Worm (Caenorhabditis elegans): ENCODE data around the gene sma-10.
A peak's percentile ranks its signal among the peaks of the same experiment; 100 is the strongest.

Gene sma-10

DNA sequence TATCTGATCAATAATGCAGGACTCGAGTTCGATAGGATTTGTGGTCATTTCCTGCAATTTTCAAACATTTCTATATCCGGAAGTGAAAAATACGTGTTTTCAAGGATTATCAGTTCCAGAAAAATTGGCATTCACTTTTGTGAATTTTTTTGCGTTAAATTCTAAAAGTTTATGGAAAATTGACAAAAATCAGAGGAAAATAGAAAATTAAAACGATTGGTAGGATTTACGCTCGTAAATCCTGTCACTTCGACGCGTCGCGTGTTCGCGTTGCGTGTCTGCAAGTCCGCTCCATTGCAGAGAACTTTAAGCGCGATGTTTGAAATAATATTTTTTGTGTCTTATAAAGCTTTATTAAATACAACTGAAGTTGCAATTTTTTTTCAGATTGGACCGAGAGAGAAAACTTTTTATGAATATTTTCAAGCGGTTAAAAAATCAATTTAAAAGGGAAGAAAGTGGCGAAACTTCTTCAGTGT, 18.8 kb upstream of the sma-10 start, which contains the start of gene rcat-1:
rcat-1 (minus strand) TSS at position 51 of the 479 bp plus-strand sequence.
- no peak for TF ChIP-seq ref-1 (GFP tag; conservative IDR thresholded peaks at IDR 0.05)
- TF ChIP-seq cog-1 (tag; optimal IDR thresholded peaks at IDR 0.05) = peak; percentile 63
- peak; percentile 69 for TF ChIP-seq flt-1 (GFP tag; IDR thresholded peaks at IDR 0.05)
- TF ChIP-seq ztf-23 (GFP tag; IDR thresholded peaks at IDR 0.05) = peak; percentile 51; the same call in 1 of the 2 replicates

DNA sequence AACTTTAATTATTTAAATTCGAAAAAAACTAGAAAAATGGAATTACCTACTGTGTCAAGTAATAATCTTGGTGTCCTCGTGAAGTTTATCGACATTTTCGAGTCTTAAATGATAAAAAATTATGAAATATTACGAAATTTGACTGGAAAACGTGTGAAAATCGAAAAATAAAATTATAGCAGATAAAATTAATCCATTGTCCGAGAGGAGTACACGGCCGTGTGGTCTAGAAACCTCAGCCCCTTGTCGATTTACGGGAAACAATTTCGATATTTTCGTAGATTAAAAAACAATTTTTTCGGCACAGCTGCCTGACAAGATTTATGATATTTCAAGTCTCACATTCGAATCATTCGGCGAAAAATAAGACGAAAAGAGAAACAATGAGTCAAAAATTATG, 17.1 kb upstream of the sma-10 start, which contains the start of gene R02D3.8:
R02D3.8 (minus strand) TSS at position 109 of the 400 bp plus-strand sequence.
- TF ChIP-seq cog-1 (tag; optimal IDR thresholded peaks at IDR 0.05) (no peak), med-1 (GFP tag; optimal IDR thresholded peaks at IDR 0.05; ENCODE audit: insufficient read depth) (no peak), T22C8.4 (GFP tag; IDR thresholded peaks at IDR 0.05) (no peak), ztf-29 (GFP tag; IDR thresholded peaks at IDR 0.05) (no peak), tab-1 (GFP tag; IDR thresholded peaks at IDR 0.05) (no peak), flt-1 (GFP tag; IDR thresholded peaks at IDR 0.05) (no peak), klf-2 (GFP tag; conservative IDR thresholded peaks at IDR 0.05) (no peak), ztf-23 (GFP tag; IDR thresholded peaks at IDR 0.05) (no peak), ref-1 (GFP tag; conservative IDR thresholded peaks at IDR 0.05) (no peak)

DNA sequence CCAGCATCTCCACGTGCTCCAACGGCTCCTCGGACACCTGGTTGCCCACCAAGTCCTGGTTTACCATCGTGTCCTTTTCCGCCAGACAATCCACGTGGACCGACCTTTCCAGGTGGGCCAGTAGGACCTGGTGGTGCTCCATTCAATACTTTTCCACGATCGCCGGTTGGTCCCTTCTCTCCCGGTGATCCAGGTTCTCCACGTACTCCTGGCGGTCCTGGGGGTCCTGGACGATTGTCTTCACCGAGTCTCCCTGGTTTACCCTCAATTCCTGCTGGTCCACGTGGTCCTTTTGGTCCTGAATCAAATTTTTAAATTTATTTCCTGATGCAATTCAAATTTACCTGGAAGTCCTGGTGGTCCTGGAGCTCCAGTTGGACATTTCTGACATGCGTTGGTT, 15.9 kb upstream of the sma-10 start:
- no peak for TF ChIP-seq T22C8.4 (GFP tag; IDR thresholded peaks at IDR 0.05)
- TF ChIP-seq flt-1 (GFP tag; IDR thresholded peaks at IDR 0.05) = no peak
- TF ChIP-seq med-1 (GFP tag; optimal IDR thresholded peaks at IDR 0.05; ENCODE audit: insufficient read depth) = no peak

DNA sequence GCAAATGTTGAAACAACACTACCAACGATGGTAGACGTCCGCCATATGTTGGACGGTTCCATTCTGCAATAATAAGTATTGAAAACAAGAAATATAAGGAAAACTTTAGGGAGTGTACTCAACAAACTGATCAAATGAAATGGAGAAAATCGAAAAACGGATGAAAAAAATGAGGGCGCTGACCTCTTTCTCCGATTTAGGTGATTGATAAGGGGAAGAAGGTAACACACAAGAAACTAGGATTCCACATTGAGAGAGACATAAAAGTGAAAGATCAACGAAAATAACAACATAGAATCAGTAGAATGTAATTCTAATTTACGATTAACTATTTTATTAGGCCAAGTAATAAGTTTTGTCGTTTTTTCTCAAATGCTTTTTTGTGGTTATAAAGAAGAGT, 15.1 kb upstream of the sma-10 start, which contains the start of gene dpy-9:
dpy-9 (minus strand) TSS at position 63 of the 400 bp plus-strand sequence.
- TF ChIP-seq cog-1 (tag; optimal IDR thresholded peaks at IDR 0.05) (no peak), tab-1 (GFP tag; IDR thresholded peaks at IDR 0.05) (no peak), T22C8.4 (GFP tag; IDR thresholded peaks at IDR 0.05) (no peak), med-1 (GFP tag; optimal IDR thresholded peaks at IDR 0.05; ENCODE audit: insufficient read depth) (no peak), ref-1 (GFP tag; conservative IDR thresholded peaks at IDR 0.05) (no peak), ztf-29 (GFP tag; IDR thresholded peaks at IDR 0.05) (no peak), klf-2 (GFP tag; conservative IDR thresholded peaks at IDR 0.05) (no peak), ztf-23 (GFP tag; IDR thresholded peaks at IDR 0.05) (no peak), flt-1 (GFP tag; IDR thresholded peaks at IDR 0.05) (no peak)

DNA sequence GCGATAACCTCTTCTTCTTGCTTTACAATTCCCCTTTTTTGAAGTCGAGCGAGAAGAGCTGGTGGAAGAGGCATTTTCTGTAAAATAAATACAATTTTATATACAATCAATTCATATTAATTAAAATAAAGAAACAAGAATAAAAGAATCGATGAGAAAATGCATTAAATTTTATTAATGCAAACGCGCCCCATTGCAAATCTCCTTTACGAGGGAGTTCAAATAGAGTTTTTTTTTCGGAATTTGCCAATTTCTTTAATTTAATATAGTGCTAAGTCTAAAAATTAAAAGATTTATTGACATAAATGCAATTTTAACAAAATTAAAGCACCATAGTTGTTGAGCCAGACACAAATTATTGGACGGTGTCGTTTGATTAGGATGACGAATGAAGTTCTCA, 12.6 kb upstream of the sma-10 start, which contains the start of gene pqbp-1.1:
pqbp-1.1 (minus strand) TSS at position 77 of the 400 bp plus-strand sequence.
- TF ChIP-seq T22C8.4 (GFP tag; IDR thresholded peaks at IDR 0.05) (peak; percentile 42; the same call in 1 of the 2 replicates), ztf-29 (GFP tag; IDR thresholded peaks at IDR 0.05) (no peak), med-1 (GFP tag; optimal IDR thresholded peaks at IDR 0.05; ENCODE audit: insufficient read depth) (no peak), flt-1 (GFP tag; IDR thresholded peaks at IDR 0.05) (0 out of 2 replicates have a peak, but pooled peaks have one; percentile 59), ztf-23 (GFP tag; IDR thresholded peaks at IDR 0.05) (no peak), cog-1 (tag; optimal IDR thresholded peaks at IDR 0.05) (no peak), klf-2 (GFP tag; conservative IDR thresholded peaks at IDR 0.05) (no peak), ref-1 (GFP tag; conservative IDR thresholded peaks at IDR 0.05) (no peak), tab-1 (GFP tag; IDR thresholded peaks at IDR 0.05) (no peak)

DNA sequence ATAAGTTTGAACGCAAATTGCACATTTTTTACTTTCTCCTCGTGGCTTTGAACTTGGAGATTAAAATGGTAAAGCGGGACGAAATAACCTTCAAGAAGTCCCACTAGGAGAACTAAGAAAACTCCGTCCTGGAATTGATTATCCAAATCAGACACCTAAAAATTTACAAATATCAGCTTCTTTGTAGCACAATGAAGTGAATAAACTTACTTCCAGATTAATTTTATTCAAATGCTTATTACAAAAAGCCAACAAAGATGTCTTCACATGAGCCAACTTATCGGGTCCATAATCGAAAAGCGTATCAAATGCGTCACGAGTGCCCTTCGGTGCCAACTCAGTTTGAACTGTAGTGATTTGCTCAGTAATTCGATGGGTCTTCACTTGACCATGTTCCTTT, 11.8 kb upstream of the sma-10 start:
- TF ChIP-seq med-1 (GFP tag; optimal IDR thresholded peaks at IDR 0.05; ENCODE audit: insufficient read depth) (no peak), flt-1 (GFP tag; IDR thresholded peaks at IDR 0.05) (no peak), ztf-23 (GFP tag; IDR thresholded peaks at IDR 0.05) (no peak), tab-1 (GFP tag; IDR thresholded peaks at IDR 0.05) (no peak), T22C8.4 (GFP tag; IDR thresholded peaks at IDR 0.05) (no peak), cog-1 (tag; optimal IDR thresholded peaks at IDR 0.05) (no peak), ztf-29 (GFP tag; IDR thresholded peaks at IDR 0.05) (no peak), ref-1 (GFP tag; conservative IDR thresholded peaks at IDR 0.05) (no peak), klf-2 (GFP tag; conservative IDR thresholded peaks at IDR 0.05) (no peak)

DNA sequence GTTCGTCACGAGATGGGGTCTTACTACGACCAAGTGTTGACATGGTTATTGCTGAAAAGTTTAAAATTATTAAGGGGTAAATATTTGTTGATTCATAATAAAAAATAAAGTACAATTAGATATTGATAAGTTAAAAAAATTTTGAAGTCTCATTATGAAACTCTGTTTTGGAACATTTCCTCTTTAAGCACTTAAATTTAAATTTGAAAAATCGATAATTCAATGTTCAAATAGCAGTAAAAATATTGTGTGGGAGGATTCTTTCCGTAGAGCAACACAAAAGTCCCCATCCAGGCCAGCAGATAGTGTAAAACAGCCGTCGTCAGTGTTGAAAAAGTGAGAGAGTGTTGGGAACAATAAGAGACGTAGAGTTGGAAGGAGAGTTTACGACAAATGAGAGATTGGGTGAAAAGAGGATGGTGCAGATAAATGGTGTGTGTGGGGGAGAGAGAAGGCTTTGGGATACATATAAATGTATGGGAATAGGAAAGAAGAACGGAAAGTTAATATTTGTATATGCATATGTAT, 10.0 kb upstream of the sma-10 start, which contains the start of gene pat-6:
pat-6 (minus strand) TSS at position 51 of the 528 bp plus-strand sequence.
- TF ChIP-seq T22C8.4 (GFP tag; IDR thresholded peaks at IDR 0.05) (peak; percentile 59), med-1 (GFP tag; optimal IDR thresholded peaks at IDR 0.05; ENCODE audit: insufficient read depth) (no peak), tab-1 (GFP tag; IDR thresholded peaks at IDR 0.05) (no peak), cog-1 (tag; optimal IDR thresholded peaks at IDR 0.05) (no peak), klf-2 (GFP tag; conservative IDR thresholded peaks at IDR 0.05) (no peak), flt-1 (GFP tag; IDR thresholded peaks at IDR 0.05) (no peak), ztf-29 (GFP tag; IDR thresholded peaks at IDR 0.05) (no peak)

DNA sequence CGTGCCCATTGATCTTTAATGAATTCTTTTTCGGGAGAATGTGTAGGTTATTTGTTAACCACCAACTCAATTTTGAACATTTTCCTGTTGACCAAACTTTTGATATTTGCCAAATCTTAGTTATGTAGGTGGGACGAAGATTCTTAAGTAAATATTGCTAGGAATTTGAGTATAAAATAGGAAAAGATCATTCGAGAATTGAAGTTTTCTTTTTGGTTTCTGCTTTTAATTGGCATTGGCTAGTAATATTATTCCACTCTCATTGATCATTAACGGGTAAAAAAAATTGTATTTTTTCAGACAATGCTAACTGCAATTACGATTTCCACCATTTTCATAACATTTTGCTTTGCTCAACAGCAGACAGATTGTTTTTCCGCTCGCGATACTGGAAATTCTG, 8.1 kb upstream of the sma-10 start, which contains the start of gene T21D12.12:
T21D12.12 (plus strand) TSS at position 301 of the 400 bp plus-strand sequence.
- TF ChIP-seq T22C8.4 (GFP tag; IDR thresholded peaks at IDR 0.05) (no peak), med-1 (GFP tag; optimal IDR thresholded peaks at IDR 0.05; ENCODE audit: insufficient read depth) (no peak), ztf-29 (GFP tag; IDR thresholded peaks at IDR 0.05) (no peak), flt-1 (GFP tag; IDR thresholded peaks at IDR 0.05) (no peak), ztf-23 (GFP tag; IDR thresholded peaks at IDR 0.05) (no peak), klf-2 (GFP tag; conservative IDR thresholded peaks at IDR 0.05) (no peak), cog-1 (tag; optimal IDR thresholded peaks at IDR 0.05) (no peak), tab-1 (GFP tag; IDR thresholded peaks at IDR 0.05) (no peak), ref-1 (GFP tag; conservative IDR thresholded peaks at IDR 0.05) (no peak)

DNA sequence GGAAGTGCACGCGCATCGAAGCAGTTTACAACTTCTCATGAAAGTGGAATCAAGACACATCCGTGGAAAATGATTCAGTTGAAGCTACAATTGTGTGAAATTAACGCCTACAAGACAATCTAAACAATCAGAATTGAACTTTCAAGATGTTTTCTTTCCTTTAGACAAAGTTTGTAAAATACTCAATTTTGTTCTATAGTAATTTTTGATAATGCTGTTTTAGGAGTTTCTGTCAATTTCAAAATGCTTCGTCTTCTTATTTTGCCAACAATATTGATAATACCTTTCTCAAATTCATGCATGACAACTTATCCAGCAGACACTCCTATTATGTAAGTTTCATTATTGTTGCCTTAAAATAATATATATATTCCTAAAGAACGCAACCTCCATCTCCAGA, 5.1 kb upstream of the sma-10 start, which contains the start of gene T21D12.11:
T21D12.11 (plus strand) TSS at position 301 of the 400 bp plus-strand sequence.
- no peak for TF ChIP-seq ztf-23 (GFP tag; IDR thresholded peaks at IDR 0.05)
- no peak for TF ChIP-seq cog-1 (tag; optimal IDR thresholded peaks at IDR 0.05)
- TF ChIP-seq ztf-29 (GFP tag; IDR thresholded peaks at IDR 0.05) = no peak
- TF ChIP-seq T22C8.4 (GFP tag; IDR thresholded peaks at IDR 0.05) = no peak
- no peak for TF ChIP-seq flt-1 (GFP tag; IDR thresholded peaks at IDR 0.05)
- TF ChIP-seq ref-1 (GFP tag; conservative IDR thresholded peaks at IDR 0.05) = no peak
- TF ChIP-seq med-1 (GFP tag; optimal IDR thresholded peaks at IDR 0.05; ENCODE audit: insufficient read depth) = no peak
- TF ChIP-seq tab-1 (GFP tag; IDR thresholded peaks at IDR 0.05) = no peak
- TF ChIP-seq klf-2 (GFP tag; conservative IDR thresholded peaks at IDR 0.05) = no peak

Data from whole organism, midembryonic.